Worm (Caenorhabditis elegans) whole organism, midembryonic: ENCODE results near the gene R07B7.10.

Source experiments
- cog-1 ChIP-seq: sonication (generic microtip); optimal IDR thresholded peaks from 2 replicates; lab custom pipeline; 2016; ENCODE audit warnings: missing genetic modification characterization, missing compliant biosample characterization
- flt-1 ChIP-seq: fragments of 200-800 bp; sonication (Bioruptor generic); IDR thresholded peaks from 2 replicates; pipeline ENCODE4 v1.3.6; 2022; ENCODE audit warnings: missing genetic modification characterization, missing compliant biosample characterization
- tab-1 ChIP-seq: fragments of 200-800 bp; sonication (Bioruptor generic); IDR thresholded peaks from 2 replicates; pipeline ENCODE4 v1.3.6; 2022; ENCODE audit warnings: missing genetic modification characterization, missing compliant biosample characterization

DNA sequence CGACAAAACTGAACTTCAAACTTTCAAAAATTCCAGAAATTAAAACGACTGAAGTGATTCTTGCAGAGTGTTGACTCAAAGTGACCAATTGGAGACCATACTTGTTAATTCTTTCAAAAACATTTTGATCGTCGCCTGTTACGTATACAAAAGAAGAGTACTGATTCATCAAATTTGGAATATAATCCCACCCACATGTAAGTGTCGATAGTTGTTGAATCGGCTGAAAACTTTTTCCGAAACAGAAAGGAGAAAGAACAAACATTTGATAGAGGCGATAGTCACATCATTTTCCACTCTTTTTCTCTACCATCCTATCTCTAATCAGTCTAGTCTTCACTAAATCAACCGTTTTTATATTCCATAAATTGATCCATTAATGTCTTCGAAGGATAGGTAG, 20.9 kb downstream of the R07B7.10 start, which contains the start of gene nhr-153:
- no peak for TF ChIP-seq cog-1
- no peak for TF ChIP-seq tab-1
- TF ChIP-seq flt-1 (GFP tag; lab: Robert Waterston, UW) = no peak
